ENCODE assay signal across 2 fruit fly cellular contexts in genomic region chr3L:4018228-4018928, dm6.
TF ChIP-seq lines count a peak whose summit lies in the region.

TSS of gene FoxL1 (plus strand) at chr3L:4018878.

- no peak for TF ChIP-seq CTCF in whole organism, embryonic (GFP tag; optimal IDR thresholded peaks at IDR 0.05; lab: Kevin White, UChicago)

TF ChIP-seq in whole organism, embryonic, 481 proteins besides CTCF, POLR2A, EP300 and RAD21 (continues in another document):
- no peak for TF ChIP-seq CG9876 (GFP tag; optimal IDR thresholded peaks at IDR 0.05; lab: Kevin White, UChicago)
- TF ChIP-seq CG7745 (tag; optimal IDR thresholded peaks at IDR 0.05; lab: Kevin White, UChicago): no peak
- TF ChIP-seq dmrt11E (tag; optimal IDR thresholded peaks at IDR 0.05; lab: Kevin White, UChicago): peak; percentile 10
- TF ChIP-seq CG9437 (GFP tag; optimal IDR thresholded peaks at IDR 0.05; lab: Kevin White, UChicago): no peak
- peak; percentile 92 for TF ChIP-seq Nf-YC (tag; optimal IDR thresholded peaks at IDR 0.05; lab: Kevin White, UChicago)
- TF ChIP-seq CG2712 (tag; optimal IDR thresholded peaks at IDR 0.05; lab: Kevin White, UChicago): peak; percentile 54
- TF ChIP-seq cad (GFP tag; optimal IDR thresholded peaks at IDR 0.05; lab: Kevin White, UChicago): no peak
- TF ChIP-seq CG12219 (GFP tag; optimal IDR thresholded peaks at IDR 0.05; lab: Kevin White, UChicago): no peak
- no peak for TF ChIP-seq Jarid2 (GFP tag; optimal IDR thresholded peaks at IDR 0.05; lab: Kevin White, UChicago)
- TF ChIP-seq CG8089 (GFP tag; optimal IDR thresholded peaks at IDR 0.05; lab: Kevin White, UChicago): no peak
- peak in 1 of 2 experiments; percentile 40 for TF ChIP-seq Hr51 (GFP tag; optimal IDR thresholded peaks at IDR 0.05; lab: Kevin White, UChicago)
- TF ChIP-seq ham (GFP tag; IDR thresholded peaks at IDR 0.05; lab: Robert Waterston, UW): no peak
- no peak for TF ChIP-seq so (GFP tag; IDR thresholded peaks at IDR 0.05; lab: Robert Waterston, UW)
- no peak for TF ChIP-seq CG10431 (GFP tag; optimal IDR thresholded peaks at IDR 0.05; lab: Kevin White, UChicago)
- no peak for TF ChIP-seq CG3407 (GFP tag; optimal IDR thresholded peaks at IDR 0.05; lab: Kevin White, UChicago)
- no peak for TF ChIP-seq trem (tag; optimal IDR thresholded peaks at IDR 0.05; lab: Kevin White, UChicago)
- no peak for TF ChIP-seq Hr39 (optimal IDR thresholded peaks at IDR 0.05; lab: Kevin White, UChicago)
- TF ChIP-seq Sox100B (GFP tag; optimal IDR thresholded peaks at IDR 0.05; lab: Kevin White, UChicago): peak; percentile 10
- TF ChIP-seq CG13894 (tag; optimal IDR thresholded peaks at IDR 0.05; lab: Kevin White, UChicago): no peak
- TF ChIP-seq CG4730 (GFP tag; IDR thresholded peaks at IDR 0.05; lab: Robert Waterston, UW): no peak
- no peak for TF ChIP-seq CG17912 (GFP tag; optimal IDR thresholded peaks at IDR 0.05; lab: Kevin White, UChicago)
- no peak for TF ChIP-seq CG9727 (GFP tag; optimal IDR thresholded peaks at IDR 0.05; lab: Kevin White, UChicago)
- peak; percentile 22 for TF ChIP-seq CoRest (tag; optimal IDR thresholded peaks at IDR 0.05; lab: Kevin White, UChicago)
- TF ChIP-seq vvl (GFP tag; IDR thresholded peaks at IDR 0.05; lab: Robert Waterston, UW): no peak
- peak; percentile 30 for TF ChIP-seq CG2678 (tag; optimal IDR thresholded peaks at IDR 0.05; lab: Kevin White, UChicago)
- TF ChIP-seq CG6765 (GFP tag; optimal IDR thresholded peaks at IDR 0.05; lab: Kevin White, UChicago): no peak
- no peak for TF ChIP-seq CG10654 (GFP tag; optimal IDR thresholded peaks at IDR 0.05; lab: Kevin White, UChicago)
- peak; percentile 92 for TF ChIP-seq Nf-YB (GFP tag; optimal IDR thresholded peaks at IDR 0.05; lab: Kevin White, UChicago)
- no peak for TF ChIP-seq CG13775 (GFP tag; optimal IDR thresholded peaks at IDR 0.05; lab: Kevin White, UChicago)
- TF ChIP-seq CG16779 (GFP tag; IDR thresholded peaks at IDR 0.05; lab: Robert Waterston, UW): no peak
- TF ChIP-seq gem (tag; optimal IDR thresholded peaks at IDR 0.05; lab: Kevin White, UChicago): peak; percentile 33
- TF ChIP-seq CG10959 (GFP tag; IDR thresholded peaks at IDR 0.05; lab: Robert Waterston, UW): no peak
- no peak for TF ChIP-seq dan (GFP tag; IDR thresholded peaks at IDR 0.05; lab: Robert Waterston, UW)
- no peak for TF ChIP-seq caup (GFP tag; optimal IDR thresholded peaks at IDR 0.05; lab: Kevin White, UChicago; ENCODE audit: severe bottlenecking)
- peak; percentile 32 for TF ChIP-seq nmo (GFP tag; optimal IDR thresholded peaks at IDR 0.05; lab: Kevin White, UChicago)
- TF ChIP-seq CG1602 (GFP tag; optimal IDR thresholded peaks at IDR 0.05; lab: Kevin White, UChicago): no peak
- TF ChIP-seq CG11560 (tag; IDR thresholded peaks at IDR 0.05; lab: Robert Waterston, UW): no peak
- no peak for TF ChIP-seq CG7928 (GFP tag; optimal IDR thresholded peaks at IDR 0.05; lab: Kevin White, UChicago)
- no peak for TF ChIP-seq D19B (GFP tag; optimal IDR thresholded peaks at IDR 0.05; lab: Kevin White, UChicago)
- TF ChIP-seq CG31441 (GFP tag; IDR thresholded peaks at IDR 0.05; lab: Robert Waterston, UW): peak; percentile 30; the same call in 1 of the 2 replicates
- no peak for TF ChIP-seq klu (GFP tag; IDR thresholded peaks at IDR 0.05; lab: Robert Waterston, UW)
- TF ChIP-seq Sox102F (GFP tag; optimal IDR thresholded peaks at IDR 0.05; lab: Kevin White, UChicago): peak; percentile 21
- peak; percentile 31 for TF ChIP-seq phol (tag; optimal IDR thresholded peaks at IDR 0.05; lab: Kevin White, UChicago)
- no peak for TF ChIP-seq CG12155 (GFP tag; optimal IDR thresholded peaks at IDR 0.05; lab: Kevin White, UChicago)
- TF ChIP-seq ara (GFP tag; IDR thresholded peaks at IDR 0.05; lab: Robert Waterston, UW): no peak
- TF ChIP-seq CG13424 (tag; optimal IDR thresholded peaks at IDR 0.05; lab: Kevin White, UChicago): peak; percentile 23
- TF ChIP-seq lola (GFP tag; optimal IDR thresholded peaks at IDR 0.05; lab: Kevin White, UChicago): peak in 1 of 3 experiments; percentile 21
- no peak for TF ChIP-seq Mad (GFP tag; optimal IDR thresholded peaks at IDR 0.05; lab: Kevin White, UChicago)

TF ChIP-seq in whole organism, pupa, 21 proteins besides CTCF, POLR2A, EP300 and RAD21:
- no peak for TF ChIP-seq CG9948 (tag; optimal IDR thresholded peaks at IDR 0.05; lab: Kevin White, UChicago)
- TF ChIP-seq CG8159 (tag; optimal IDR thresholded peaks at IDR 0.05; lab: Kevin White, UChicago): peak; percentile 15
